Worm (Caenorhabditis elegans) whole organism, mixed stage, embryonic: ENCODE data around the gene fbxa-202.

Experiments
- M03D4.4 ChIP-seq: sonication (generic microtip); optimal IDR thresholded peaks from 2 replicates; lab custom pipeline; 2017; ENCODE audit warnings: mild to moderate bottlenecking, missing genetic modification characterization, missing compliant biosample characterization
- bed-3 ChIP-seq: fragments of 200-800 bp; sonication (Bioruptor generic); optimal IDR thresholded peaks from 3 replicates; lab custom pipeline; 2018; ENCODE audit warnings: mild to moderate bottlenecking, missing genetic modification characterization, moderate library complexity, missing compliant biosample characterization
- blmp-1 ChIP-seq: fragments of 150-350 bp; optimal IDR thresholded peaks from 2 replicates; lab custom pipeline; 2014; ENCODE audit warnings: missing biosample characterization, missing genetic modification characterization
- ceh-39 ChIP-seq: fragments of 150-350 bp; optimal IDR thresholded peaks from 2 replicates; lab custom pipeline; 2014; ENCODE audit warnings: missing biosample characterization, missing genetic modification characterization
- ceh-43 ChIP-seq: fragments of 200-800 bp; sonication (Bioruptor generic); optimal IDR thresholded peaks from 2 replicates; lab custom pipeline; 2018; ENCODE audit warnings: mild to moderate bottlenecking, missing genetic modification characterization, moderate library complexity, missing compliant biosample characterization
- ceh-83 ChIP-seq: fragments of 200-800 bp; sonication (Bioruptor generic); optimal IDR thresholded peaks from 2 replicates; lab custom pipeline; 2018; ENCODE audit warnings: mild to moderate bottlenecking, missing genetic modification characterization, missing compliant biosample characterization
- cnd-1 ChIP-seq: fragments of 200-800 bp; sonication (Bioruptor generic); optimal IDR thresholded peaks from 2 replicates; lab custom pipeline; 2018; ENCODE audit warnings: mild to moderate bottlenecking, missing genetic modification characterization, missing compliant biosample characterization
- drap-1 ChIP-seq: fragments of 200-800 bp; sonication (Bioruptor generic); optimal IDR thresholded peaks from 3 replicates; lab custom pipeline; 2018; ENCODE audit warnings: mild to moderate bottlenecking, missing genetic modification characterization, missing compliant biosample characterization
- elt-1 ChIP-seq: sonication (generic microtip); optimal IDR thresholded peaks from 2 replicates; lab custom pipeline; 2017; ENCODE audit warnings: missing genetic modification characterization, mild to moderate bottlenecking, missing compliant biosample characterization, antibody characterized with exemption, moderate library complexity, borderline replicate concordance; ENCODE audit not compliant: insufficient read depth
- elt-3 ChIP-seq: fragments of 150-350 bp; optimal IDR thresholded peaks from 2 replicates; lab custom pipeline; 2014; ENCODE audit warnings: missing biosample characterization, missing genetic modification characterization
- flh-1 ChIP-seq: fragments of 200-800 bp; sonication (Bioruptor generic); optimal IDR thresholded peaks from 2 replicates; lab custom pipeline; 2018; ENCODE audit warnings: mild to moderate bottlenecking, missing genetic modification characterization, moderate library complexity, missing compliant biosample characterization
- ham-2 ChIP-seq: fragments of 200-800 bp; sonication (Bioruptor generic); optimal IDR thresholded peaks from 2 replicates; lab custom pipeline; 2018; ENCODE audit warnings: mild to moderate bottlenecking, missing genetic modification characterization, missing compliant biosample characterization
- hlh-1 ChIP-seq: fragments of 150-350 bp; optimal IDR thresholded peaks from 2 replicates; lab custom pipeline; 2014; ENCODE audit warnings: missing biosample characterization, missing genetic modification reagents, missing genetic modification characterization
- lin-13 ChIP-seq: fragments of 150-350 bp; optimal IDR thresholded peaks from 2 replicates; lab custom pipeline; 2014; ENCODE audit warnings: missing biosample characterization, missing genetic modification characterization
- lin-32 ChIP-seq: fragments of 200-800 bp; sonication (Bioruptor generic); optimal IDR thresholded peaks from 2 replicates; lab custom pipeline; 2018; ENCODE audit warnings: mild to moderate bottlenecking, missing genetic modification characterization, missing compliant biosample characterization
- lsy-2 ChIP-seq: fragments of 150-350 bp; optimal IDR thresholded peaks from 2 replicates; lab custom pipeline; 2014; ENCODE audit warnings: missing biosample characterization, missing genetic modification characterization
- mab-5 ChIP-seq: fragments of 150-350 bp; optimal IDR thresholded peaks from 2 replicates; lab custom pipeline; 2014; ENCODE audit warnings: missing biosample characterization, missing genetic modification characterization
- mep-1 ChIP-seq: fragments of 150-350 bp; optimal IDR thresholded peaks from 2 replicates; lab custom pipeline; 2017; ENCODE audit warnings: missing biosample characterization, missing genetic modification reagents, missing genetic modification characterization, inconsistent platforms
- mls-2 ChIP-seq: sonication (generic microtip); optimal IDR thresholded peaks from 2 replicates; lab custom pipeline; 2016; ENCODE audit warnings: mild to moderate bottlenecking, missing genetic modification characterization, moderate library complexity, missing compliant biosample characterization
- nhr-12 ChIP-seq: fragments of 150-350 bp; optimal IDR thresholded peaks from 2 replicates; lab custom pipeline; 2014; ENCODE audit warnings: missing biosample characterization, missing genetic modification characterization
- nhr-2 ChIP-seq: fragments of 150-350 bp; optimal IDR thresholded peaks from 2 replicates; lab custom pipeline; 2014; ENCODE audit warnings: missing biosample characterization, missing genetic modification characterization
- nhr-237 ChIP-seq: fragments of 150-350 bp; optimal IDR thresholded peaks from 2 replicates; lab custom pipeline; 2014; ENCODE audit warnings: missing biosample characterization, missing genetic modification characterization
- nhr-28 ChIP-seq: fragments of 150-350 bp; optimal IDR thresholded peaks from 2 replicates; lab custom pipeline; 2014; ENCODE audit warnings: missing biosample characterization, missing genetic modification characterization
- nhr-76 ChIP-seq: sonication (generic microtip); optimal IDR thresholded peaks from 2 replicates; lab custom pipeline; 2017; ENCODE audit warnings: missing biosample characterization, missing genetic modification characterization
- sem-2 ChIP-seq: fragments of 200-800 bp; sonication (Bioruptor generic); optimal IDR thresholded peaks from 2 replicates; lab custom pipeline; 2018; ENCODE audit warnings: mild to moderate bottlenecking, missing genetic modification characterization, missing compliant biosample characterization
- snpc-4 ChIP-seq: fragments of 150-350 bp; optimal IDR thresholded peaks from 2 replicates; lab custom pipeline; 2014; ENCODE audit warnings: missing biosample characterization, missing genetic modification characterization
- sptf-1 ChIP-seq: sonication (generic microtip); optimal IDR thresholded peaks from 2 replicates; lab custom pipeline; 2017; ENCODE audit warnings: mild to moderate bottlenecking, missing genetic modification characterization, moderate library complexity, missing compliant biosample characterization
- tbx-8 ChIP-seq: fragments of 200-800 bp; sonication (Bioruptor generic); optimal IDR thresholded peaks from 2 replicates; lab custom pipeline; 2018; ENCODE audit warnings: mild to moderate bottlenecking, missing genetic modification characterization, moderate library complexity, missing compliant biosample characterization
- unc-120 ChIP-seq: sonication (generic microtip); optimal IDR thresholded peaks from 2 replicates; lab custom pipeline; 2017; ENCODE audit warnings: missing genetic modification characterization, missing compliant biosample characterization; ENCODE audit not compliant: poor library complexity, severe bottlenecking
- unc-39 ChIP-seq: fragments of 150-350 bp; optimal IDR thresholded peaks from 2 replicates; lab custom pipeline; 2014; ENCODE audit warnings: missing biosample characterization, missing genetic modification characterization
- unc-62 ChIP-seq: fragments of 150-350 bp; optimal IDR thresholded peaks from 2 replicates; lab custom pipeline; 2014; ENCODE audit warnings: missing biosample characterization, missing genetic modification reagents, missing genetic modification characterization
- zip-8 ChIP-seq: fragments of 150-350 bp; optimal IDR thresholded peaks from 2 replicates; lab custom pipeline; 2014; ENCODE audit warnings: missing biosample characterization, missing genetic modification characterization
- ztf-11 ChIP-seq: fragments of 150-350 bp; optimal IDR thresholded peaks from 2 replicates; lab custom pipeline; 2014; ENCODE audit warnings: missing biosample characterization, missing genetic modification characterization

The fbxa-202 gene

ce11 chrV:6322749-6323367 is 4.2 kb upstream of the fbxa-202 start:
- TF ChIP-seq elt-1 (tag; lab: Kevin White, UChicago) (peak; percentile 29), ztf-11 (tag; lab: Kevin White, UChicago) (no peak), sptf-1 (tag; lab: Kevin White, UChicago) (no peak)
- TF ChIP-seq, all 35 proteins: peak for 1

ce11 chrV:6323602-6324001 is 3.5 kb upstream of the fbxa-202 start:
- TF ChIP-seq lsy-2 (tag; lab: Kevin White, UChicago) (no peak), M03D4.4 (no peak), flh-1 (GFP tag; lab: Kevin White, UChicago) (no peak), cnd-1 (no peak), mab-5 (tag; lab: Kevin White, UChicago) (no peak), elt-3 (tag; lab: Kevin White, UChicago) (no peak), elt-1 (tag; lab: Kevin White, UChicago) (no peak), ceh-83 (GFP tag; lab: Kevin White, UChicago) (no peak), ham-2 (GFP tag; lab: Kevin White, UChicago) (no peak), snpc-4 (no peak), unc-62 (no peak), unc-39 (tag; lab: Kevin White, UChicago) (no peak), lin-13 (no peak), unc-120 (no peak), hlh-1 (tag; lab: Kevin White, UChicago) (no peak), nhr-28 (tag; lab: Kevin White, UChicago) (no peak), sem-2 (GFP tag; lab: Kevin White, UChicago) (no peak), lin-32 (GFP tag; lab: Kevin White, UChicago) (no peak), mep-1 (tag; lab: Kevin White, UChicago) (no peak), nhr-2 (tag; lab: Kevin White, UChicago) (no peak)

ce11 chrV:6326394-6326793 is 686 bp upstream of the fbxa-202 start:
- TF ChIP-seq bed-3 (GFP tag; lab: Kevin White, UChicago) (no peak), nhr-76 (tag; lab: Kevin White, UChicago) (no peak)

- TF ChIP-seq mab-5 (tag; lab: Kevin White, UChicago), result no peak
- TF ChIP-seq nhr-12 (tag; lab: Kevin White, UChicago), result no peak
- TF ChIP-seq hlh-1 (tag; lab: Kevin White, UChicago), result no peak
- no peak for TF ChIP-seq elt-1 (tag; lab: Kevin White, UChicago)
- no peak for TF ChIP-seq nhr-2 (tag; lab: Kevin White, UChicago)
- no peak for TF ChIP-seq zip-8 (tag; lab: Kevin White, UChicago)
- no peak for TF ChIP-seq blmp-1
- no peak for TF ChIP-seq lsy-2 (tag; lab: Kevin White, UChicago)
- TF ChIP-seq unc-39 (tag; lab: Kevin White, UChicago), result no peak
- TF ChIP-seq bed-3 (GFP tag; lab: Kevin White, UChicago), result no peak
- no peak for TF ChIP-seq mep-1 (tag; lab: Kevin White, UChicago)
- no peak for TF ChIP-seq ceh-43 (GFP tag; lab: Kevin White, UChicago)
- no peak for TF ChIP-seq elt-3 (tag; lab: Kevin White, UChicago)
- TF ChIP-seq ceh-39 (tag; lab: Kevin White, UChicago), result no peak
- TF ChIP-seq, all 35 proteins: peak for 0
Observed at ce11 chrV:6328897-6329296, 1.8 kb downstream of the fbxa-202 start, which contains the start of gene T28C12.2. Gene T28C12.2, plus strand, starts transcription at chrV:6329197.

- no peak for TF ChIP-seq unc-120
- TF ChIP-seq zip-8 (tag; lab: Kevin White, UChicago), result no peak
- TF ChIP-seq unc-62, result no peak
- TF ChIP-seq sptf-1 (tag; lab: Kevin White, UChicago), result no peak
- TF ChIP-seq, all 35 proteins: peak for 0
Observed at ce11 chrV:6331607-6332006, 4.5 kb downstream of the fbxa-202 start, which contains the start of gene T28C12.1. Gene T28C12.1, plus strand, starts transcription at chrV:6331907.

ce11 chrV:6335226-6335625 is 8.1 kb downstream of the fbxa-202 start:
- TF ChIP-seq ceh-83 (GFP tag; lab: Kevin White, UChicago) (no peak), nhr-2 (tag; lab: Kevin White, UChicago) (no peak), cnd-1 (no peak), unc-39 (tag; lab: Kevin White, UChicago) (no peak), mep-1 (tag; lab: Kevin White, UChicago) (no peak), nhr-28 (tag; lab: Kevin White, UChicago) (no peak), nhr-237 (no peak), drap-1 (GFP tag; lab: Kevin White, UChicago) (no peak), lin-32 (GFP tag; lab: Kevin White, UChicago) (no peak), hlh-1 (tag; lab: Kevin White, UChicago) (no peak), tbx-8 (no peak), zip-8 (tag; lab: Kevin White, UChicago) (no peak), blmp-1 (no peak), mls-2 (tag; lab: Kevin White, UChicago) (no peak), bed-3 (GFP tag; lab: Kevin White, UChicago) (no peak)
- TF ChIP-seq, all 35 proteins: peak for 0
